Worm (Caenorhabditis elegans) whole organism, late embryonic: Measurements from ENCODE around the gene R05D3.12.

Source experiments
- F13H6.1 ChIP-seq: sonication (generic microtip); optimal IDR thresholded peaks from 2 replicates; lab custom pipeline; 2016; ENCODE audit warnings: missing genetic modification characterization, missing compliant biosample characterization
- ahr-1 ChIP-seq: sonication (generic microtip); optimal IDR thresholded peaks from 2 replicates; lab custom pipeline; 2016; ENCODE audit warnings: missing genetic modification characterization, missing compliant biosample characterization
- ama-1 ChIP-seq: fragments of 150-350 bp; optimal IDR thresholded peaks from 2 replicates; lab custom pipeline; 2014
- ceh-18 ChIP-seq: sonication (generic microtip); optimal IDR thresholded peaks from 2 replicates; lab custom pipeline; 2016; ENCODE audit warnings: missing genetic modification characterization, missing compliant biosample characterization
- ceh-2 ChIP-seq: sonication (generic microtip); optimal IDR thresholded peaks from 2 replicates; lab custom pipeline; 2016; ENCODE audit warnings: missing genotype, missing genetic modification characterization, missing compliant biosample characterization
- ceh-31 ChIP-seq: sonication (generic microtip); optimal IDR thresholded peaks from 2 replicates; lab custom pipeline; 2016; ENCODE audit warnings: missing genetic modification characterization, missing compliant biosample characterization
- ceh-34 ChIP-seq: sonication (generic microtip); optimal IDR thresholded peaks from 2 replicates; lab custom pipeline; 2016; ENCODE audit warnings: mild to moderate bottlenecking, missing genetic modification characterization, missing compliant biosample characterization
- ceh-45 ChIP-seq: fragments of 200-800 bp; sonication (Bioruptor generic); IDR thresholded peaks from 2 replicates; pipeline ENCODE4 v1.3.6; 2022; ENCODE audit warnings: missing genetic modification reagents, missing genetic modification characterization, missing compliant biosample characterization
- ceh-48 ChIP-seq: sonication (generic microtip); optimal IDR thresholded peaks from 2 replicates; lab custom pipeline; 2016; ENCODE audit warnings: missing genetic modification characterization, inconsistent platforms, missing compliant biosample characterization
- ceh-6 ChIP-seq: fragments of 200-800 bp; sonication (Bioruptor generic); optimal IDR thresholded peaks from 2 replicates; lab custom pipeline; 2018; ENCODE audit warnings: mild to moderate bottlenecking, missing genetic modification characterization, missing compliant biosample characterization
- dve-1 ChIP-seq: sonication (generic microtip); optimal IDR thresholded peaks from 2 replicates; lab custom pipeline; 2017; ENCODE audit warnings: antibody characterized with exemption, mild to moderate bottlenecking, missing genetic modification characterization, missing compliant biosample characterization
- elt-2 ChIP-seq: sonication (generic microtip); optimal IDR thresholded peaks from 2 replicates; lab custom pipeline; 2016; ENCODE audit warnings: missing genetic modification reagents, missing genetic modification characterization, missing compliant biosample characterization
- fax-1 ChIP-seq: sonication (generic microtip); optimal IDR thresholded peaks from 2 replicates; lab custom pipeline; 2016; ENCODE audit warnings: missing genotype, missing genetic modification characterization, missing compliant biosample characterization
- gmeb-2 ChIP-seq: sonication (generic microtip); optimal IDR thresholded peaks from 2 replicates; lab custom pipeline; 2016; ENCODE audit warnings: missing genetic modification characterization, inconsistent platforms, missing compliant biosample characterization
- hlh-13 ChIP-seq: fragments of 200-800 bp; sonication (Bioruptor generic); optimal IDR thresholded peaks from 2 replicates; lab custom pipeline; 2018; ENCODE audit warnings: mild to moderate bottlenecking, missing genetic modification characterization, missing compliant biosample characterization
- hlh-6 ChIP-seq: sonication (generic microtip); optimal IDR thresholded peaks from 2 replicates; lab custom pipeline; 2016; ENCODE audit warnings: missing genotype, missing genetic modification characterization, missing compliant biosample characterization
- hlh-8 ChIP-seq: sonication (generic microtip); optimal IDR thresholded peaks from 2 replicates; lab custom pipeline; 2016; ENCODE audit warnings: missing genotype, missing genetic modification characterization, missing compliant biosample characterization
- nfya-1 ChIP-seq: sonication (generic microtip); optimal IDR thresholded peaks from 2 replicates; lab custom pipeline; 2017; ENCODE audit warnings: missing genetic modification characterization, mild to moderate bottlenecking, missing compliant biosample characterization, antibody characterized with exemption, moderate library complexity
- npax-4 ChIP-seq: sonication (generic microtip); optimal IDR thresholded peaks from 2 replicates; lab custom pipeline; 2016; ENCODE audit warnings: missing genetic modification characterization, missing compliant biosample characterization
- odd-2 ChIP-seq: sonication (generic microtip); optimal IDR thresholded peaks from 2 replicates; lab custom pipeline; 2017; ENCODE audit warnings: antibody characterized with exemption, mild to moderate bottlenecking, missing genetic modification characterization, missing compliant biosample characterization
- pha-2 ChIP-seq: sonication (generic microtip); optimal IDR thresholded peaks from 2 replicates; lab custom pipeline; 2017; ENCODE audit warnings: mild to moderate bottlenecking, missing genetic modification characterization, missing compliant biosample characterization
- pros-1 ChIP-seq: fragments of 150-350 bp; optimal IDR thresholded peaks from 2 replicates; lab custom pipeline; 2014; ENCODE audit warnings: missing biosample characterization, missing genetic modification reagents, missing genetic modification characterization
- ref-2 ChIP-seq: sonication (generic microtip); optimal IDR thresholded peaks from 2 replicates; lab custom pipeline; 2016; ENCODE audit warnings: missing genetic modification characterization, missing compliant biosample characterization
- rnt-1 ChIP-seq: sonication (generic microtip); optimal IDR thresholded peaks from 2 replicates; lab custom pipeline; 2016; ENCODE audit warnings: missing genetic modification characterization, missing compliant biosample characterization
- sdc-2 ChIP-seq: sonication (generic microtip); optimal IDR thresholded peaks from 2 replicates; lab custom pipeline; 2016; ENCODE audit warnings: missing genotype, missing genetic modification characterization, missing compliant biosample characterization
- sox-2 ChIP-seq: fragments of 200-800 bp; sonication (Bioruptor generic); IDR thresholded peaks from 2 replicates; pipeline ENCODE4 v1.3.6; 2022; ENCODE audit warnings: missing genetic modification reagents, missing genetic modification characterization, missing compliant biosample characterization
- tbx-2 ChIP-seq: sonication (generic microtip); optimal IDR thresholded peaks from 2 replicates; lab custom pipeline; 2016; ENCODE audit warnings: missing genetic modification characterization, missing compliant biosample characterization
- tbx-7 ChIP-seq: sonication (generic microtip); optimal IDR thresholded peaks from 2 replicates; lab custom pipeline; 2016; ENCODE audit warnings: missing genotype, missing genetic modification characterization, missing compliant biosample characterization
- unc-42 ChIP-seq: sonication (generic microtip); optimal IDR thresholded peaks from 2 replicates; lab custom pipeline; 2016; ENCODE audit warnings: missing genotype, missing genetic modification characterization, missing compliant biosample characterization
- unc-55 ChIP-seq: sonication (generic microtip); optimal IDR thresholded peaks from 2 replicates; lab custom pipeline; 2017; ENCODE audit warnings: missing biosample characterization, missing genetic modification reagents, missing genetic modification characterization
- unc-86 ChIP-seq: sonication (generic microtip); optimal IDR thresholded peaks from 2 replicates; lab custom pipeline; 2016; ENCODE audit warnings: missing genetic modification characterization, missing compliant biosample characterization
- ztf-16 ChIP-seq: sonication (generic microtip); optimal IDR thresholded peaks from 2 replicates; lab custom pipeline; 2017; ENCODE audit warnings: missing genetic modification characterization, missing compliant biosample characterization

The R05D3.12 gene

DNA sequence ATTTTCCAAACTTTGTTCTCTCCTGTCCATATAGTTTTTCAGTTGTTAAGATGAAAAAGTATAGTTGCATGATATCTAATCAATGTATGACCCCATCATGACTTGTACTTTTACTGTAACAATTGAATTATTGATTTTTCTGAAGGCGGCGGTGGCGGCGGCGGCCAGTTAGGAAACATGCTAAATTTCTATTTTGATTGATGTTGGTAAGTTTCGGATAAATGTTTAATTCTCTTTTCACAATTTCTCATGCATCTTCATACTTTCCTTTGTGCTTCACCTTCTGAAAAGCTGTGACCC lies 37.2 kb downstream of the R05D3.12 start, which contains the start of gene sor-1:
Gene sor-1, plus strand, starts transcription at position 201 of the 300 bp plus-strand sequence.
- TF ChIP-seq npax-4 (tag; lab: Kevin White, UChicago) (no peak), hlh-6 (tag; lab: Kevin White, UChicago) (no peak), tbx-7 (no peak)

DNA sequence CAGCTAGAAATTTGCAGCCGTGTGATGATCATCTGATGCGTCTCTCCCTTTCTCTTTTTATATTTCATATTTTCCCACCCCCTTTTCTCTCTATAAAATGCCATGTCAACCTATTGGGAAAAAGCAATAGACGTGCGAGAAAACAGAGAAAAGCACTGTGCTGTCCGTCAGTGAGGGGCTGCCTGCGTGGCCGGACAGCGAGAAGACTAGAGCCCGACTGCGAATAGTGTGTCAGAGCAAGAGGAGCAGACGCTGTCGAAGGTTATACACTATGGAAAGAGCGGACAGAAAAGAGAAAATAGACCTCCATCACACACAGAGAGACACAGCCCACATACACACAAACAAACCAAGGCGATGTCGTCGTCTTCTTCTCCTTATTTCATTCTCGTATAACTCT lies 44.3 kb downstream of the R05D3.12 start:
- TF ChIP-seq ceh-2: peak; percentile 43
- peak; percentile 42 for TF ChIP-seq hlh-6 (tag; lab: Kevin White, UChicago)
- peak; percentile 14 for TF ChIP-seq ceh-48
- no peak for TF ChIP-seq ceh-6 (GFP tag; lab: Kevin White, UChicago)
- TF ChIP-seq hlh-8 (tag; lab: Kevin White, UChicago): no peak
- TF ChIP-seq pros-1 (tag; lab: Kevin White, UChicago): peak; percentile 10
- TF ChIP-seq elt-2 (tag; lab: Kevin White, UChicago): peak; percentile 51
- peak; percentile 5 for TF ChIP-seq fax-1 (tag; lab: Kevin White, UChicago)
- peak; percentile 46 for TF ChIP-seq ceh-34 (tag; lab: Kevin White, UChicago)
- peak; percentile 85 for TF ChIP-seq nfya-1 (tag; lab: Kevin White, UChicago)
- no peak for TF ChIP-seq tbx-7
- peak; percentile 16 for TF ChIP-seq sdc-2
- TF ChIP-seq ceh-18: peak; percentile 59
- TF ChIP-seq ceh-31 (tag; lab: Kevin White, UChicago): peak; percentile 59
- peak; percentile 69 for TF ChIP-seq tbx-2 (tag; lab: Kevin White, UChicago)
- peak; percentile 40 for TF ChIP-seq unc-55
- TF ChIP-seq F13H6.1 (tag; lab: Kevin White, UChicago): peak; percentile 32
- TF ChIP-seq ref-2: peak; percentile 58
- TF ChIP-seq ztf-16: no peak

DNA sequence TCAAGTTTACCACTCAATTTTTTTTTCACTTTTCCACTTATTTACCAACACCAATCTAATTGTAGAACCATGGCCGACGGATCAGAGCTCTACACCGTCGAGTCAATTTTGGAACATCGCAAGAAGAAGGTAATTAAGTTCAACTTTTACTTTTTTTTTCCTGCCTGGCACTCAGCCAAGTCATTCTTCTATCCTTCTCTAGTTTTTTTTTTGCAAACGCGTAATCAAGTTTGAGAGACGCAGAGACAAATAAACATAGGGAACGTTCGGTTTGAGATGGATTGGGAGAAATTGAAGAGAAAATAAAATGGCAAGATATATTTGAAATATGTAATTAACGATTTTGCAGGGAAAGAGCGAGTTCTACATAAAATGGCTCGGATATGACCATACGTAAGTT lies 45.5 kb downstream of the R05D3.12 start, which contains the start of gene cec-1:
Gene cec-1, plus strand, starts transcription at position 63 of the 400 bp plus-strand sequence.
- TF ChIP-seq unc-42 (tag; lab: Kevin White, UChicago): peak; percentile 55
- no peak for TF ChIP-seq hlh-6 (tag; lab: Kevin White, UChicago)

DNA sequence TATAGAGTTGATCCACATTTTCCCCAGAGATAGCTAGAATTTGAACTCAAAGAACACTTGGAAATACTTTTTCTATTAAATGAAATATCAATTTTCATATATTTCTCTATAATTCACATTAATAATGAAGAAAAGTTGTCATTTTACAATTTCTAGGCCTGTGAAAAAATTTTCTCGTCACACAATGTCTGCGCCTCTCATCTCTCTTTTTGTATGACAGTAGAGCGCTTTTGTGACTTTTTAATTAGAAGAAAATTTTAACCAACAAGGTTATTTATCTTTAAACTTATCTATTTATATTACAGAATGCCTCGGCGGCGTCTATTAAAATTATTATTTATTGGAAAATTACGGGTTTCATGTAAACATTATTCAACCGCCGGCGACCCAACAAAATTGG lies 48.3 kb downstream of the R05D3.12 start, which contains the start of gene ZK1236.1:
Gene ZK1236.1, plus strand, starts transcription at position 263 of the 400 bp plus-strand sequence.
- no peak for TF ChIP-seq unc-86 (tag; lab: Kevin White, UChicago)
- no peak for TF ChIP-seq fax-1 (tag; lab: Kevin White, UChicago)
- no peak for TF ChIP-seq ahr-1 (tag; lab: Kevin White, UChicago)
- no peak for TF ChIP-seq ama-1 (lab: Kevin White, UChicago)
- TF ChIP-seq pha-2 (tag; lab: Kevin White, UChicago): no peak
- no peak for TF ChIP-seq dve-1 (tag; lab: Kevin White, UChicago)
- no peak for TF ChIP-seq sdc-2
- no peak for TF ChIP-seq hlh-6 (tag; lab: Kevin White, UChicago)
- no peak for TF ChIP-seq sox-2 (GFP tag; lab: Robert Waterston, UW)
- TF ChIP-seq ceh-31 (tag; lab: Kevin White, UChicago): no peak
- TF ChIP-seq ceh-45 (GFP tag; lab: Robert Waterston, UW): no peak
- no peak for TF ChIP-seq tbx-7
- no peak for TF ChIP-seq gmeb-2 (tag; lab: Kevin White, UChicago)
- no peak for TF ChIP-seq rnt-1
- TF ChIP-seq, all 69 proteins: peak for 0

DNA sequence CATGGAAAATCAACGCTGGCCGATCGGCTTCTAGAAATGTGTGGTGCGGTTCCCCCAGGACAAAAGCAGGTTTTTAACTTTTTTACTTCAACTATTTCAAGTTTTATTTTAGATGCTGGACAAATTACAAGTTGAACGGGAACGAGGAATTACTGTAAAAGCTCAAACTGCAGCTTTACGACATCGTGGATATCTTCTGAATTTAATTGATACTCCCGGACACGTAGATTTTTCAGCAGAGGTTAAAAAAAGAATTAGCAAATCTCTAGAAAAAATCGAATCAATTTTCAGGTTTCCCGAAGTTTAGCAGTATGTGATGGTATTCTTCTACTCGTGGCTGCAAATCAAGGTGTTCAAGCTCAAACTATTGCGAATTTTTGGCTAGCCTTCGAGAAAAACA lies 48.8 kb downstream of the R05D3.12 start:
- TF ChIP-seq ahr-1 (tag; lab: Kevin White, UChicago): no peak
- no peak for TF ChIP-seq odd-2
- no peak for TF ChIP-seq ceh-6 (GFP tag; lab: Kevin White, UChicago)

DNA sequence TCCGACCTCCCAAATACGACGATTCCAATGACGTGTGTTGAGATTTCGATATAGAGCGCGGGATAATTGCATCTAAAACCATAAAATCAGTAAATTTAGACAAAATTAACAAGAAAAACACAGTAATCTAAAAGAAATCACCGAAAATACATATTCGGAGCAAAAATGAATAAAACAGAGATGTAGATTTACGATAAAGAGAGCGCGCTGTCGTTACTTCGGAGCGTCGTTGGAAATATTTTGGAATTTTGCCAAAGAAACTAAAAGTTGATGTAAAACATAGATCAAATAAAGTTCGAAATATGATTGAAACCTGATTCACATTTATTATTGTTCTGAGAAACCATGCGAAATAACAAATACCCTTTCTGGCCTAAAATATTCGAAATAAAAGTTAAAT lies 51.4 kb downstream of the R05D3.12 start, which contains the start of gene ZK1236.5:
Gene ZK1236.5, minus strand, starts transcription at position 72 of the 400 bp plus-strand sequence.
- no peak for TF ChIP-seq ceh-48
- no peak for TF ChIP-seq elt-2 (tag; lab: Kevin White, UChicago)
- no peak for TF ChIP-seq unc-42 (tag; lab: Kevin White, UChicago)
- TF ChIP-seq hlh-13 (GFP tag; lab: Kevin White, UChicago): no peak
- peak; percentile 26 for TF ChIP-seq nfya-1 (tag; lab: Kevin White, UChicago)
- no peak for TF ChIP-seq ceh-18
- TF ChIP-seq, all 69 proteins: peak for 1
